Worm (Caenorhabditis elegans) whole organism, late embryonic: ENCODE data around the gene ZC443.4.

Source experiments
- dve-1 ChIP-seq: sonication (generic microtip); optimal IDR thresholded peaks from 2 replicates; lab custom pipeline; 2017; ENCODE audit warnings: antibody characterized with exemption, mild to moderate bottlenecking, missing genetic modification characterization, missing compliant biosample characterization
- elt-2 ChIP-seq: sonication (generic microtip); optimal IDR thresholded peaks from 2 replicates; lab custom pipeline; 2016; ENCODE audit warnings: missing genetic modification reagents, missing genetic modification characterization, missing compliant biosample characterization
- fkh-10 ChIP-seq: fragments of 150-350 bp; optimal IDR thresholded peaks from 2 replicates; lab custom pipeline; 2014; ENCODE audit warnings: missing biosample characterization, missing genetic modification reagents, missing genetic modification characterization
- hlh-15 ChIP-seq: sonication (generic microtip); optimal IDR thresholded peaks from 2 replicates; lab custom pipeline; 2016; ENCODE audit warnings: missing genetic modification characterization, missing compliant biosample characterization
- hlh-30 ChIP-seq: sonication (generic microtip); optimal IDR thresholded peaks from 2 replicates; lab custom pipeline; 2017; ENCODE audit warnings: antibody characterized with exemption, missing genetic modification characterization, missing compliant biosample characterization; ENCODE audit not compliant: insufficient read depth
- pha-4 ChIP-seq: fragments of 150-350 bp; optimal IDR thresholded peaks from 2 replicates; lab custom pipeline; 2018; ENCODE audit warnings: missing biosample characterization, missing genetic modification reagents, missing genetic modification characterization
- pqm-1 ChIP-seq: sonication (generic microtip); optimal IDR thresholded peaks from 2 replicates; lab custom pipeline; 2016; ENCODE audit warnings: missing genetic modification characterization, missing compliant biosample characterization
- unc-55 ChIP-seq: sonication (generic microtip); optimal IDR thresholded peaks from 2 replicates; lab custom pipeline; 2017; ENCODE audit warnings: missing biosample characterization, missing genetic modification reagents, missing genetic modification characterization

DNA sequence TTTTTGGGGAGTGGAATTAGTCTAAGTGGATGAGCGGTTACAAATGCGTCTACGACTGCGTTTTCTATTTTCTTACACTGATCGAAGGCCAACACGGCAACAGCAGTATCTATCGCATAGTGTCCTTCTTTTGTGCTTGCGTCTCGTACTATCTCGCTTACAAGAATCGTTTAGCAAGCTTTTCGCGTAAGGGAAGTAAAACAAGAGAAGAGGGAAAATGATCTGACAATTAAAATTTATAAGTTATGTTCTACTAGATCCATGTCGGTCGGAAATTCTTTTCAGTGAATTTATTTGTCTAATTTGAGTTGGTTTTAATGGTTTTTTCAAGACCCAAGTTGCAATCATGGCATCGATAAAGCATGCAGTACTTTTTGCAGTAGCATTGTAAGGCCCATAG, 32.7 kb downstream of the ZC443.4 start, which contains the start of gene fkb-4:
- no peak for TF ChIP-seq unc-55 (GFP tag; lab: Kevin White, UChicago)
- TF ChIP-seq pqm-1 (tag; lab: Kevin White, UChicago): no peak
- TF ChIP-seq fkh-10 (GFP tag; lab: Kevin White, UChicago): no peak
- no peak for TF ChIP-seq dve-1 (tag; lab: Kevin White, UChicago)
- no peak for TF ChIP-seq hlh-15 (tag; lab: Kevin White, UChicago)
- no peak for TF ChIP-seq pha-4 (tag; lab: Kevin White, UChicago)
- TF ChIP-seq hlh-30: no peak
- no peak for TF ChIP-seq elt-2
